Fruit fly (Drosophila melanogaster) whole organism, embryonic: ENCODE measurements around the gene CG31141.

Experiments used
- Atf-2 ChIP-seq: fragments of 200-800 bp; sonication (Bioruptor generic); optimal IDR thresholded peaks from 2 replicates; lab custom pipeline; 2016; ENCODE audit warnings: missing biosample characterization, missing genetic modification characterization
- BEAF-32 ChIP-seq: fragments of 200-800 bp; sonication (Bioruptor generic); optimal IDR thresholded peaks from 3 replicates; lab custom pipeline; 2017; ENCODE audit warnings: missing biosample characterization, missing genetic modification characterization, mild to moderate bottlenecking, moderate library complexity, missing genetic modification reagents
- CG10147 ChIP-seq: fragments of 200-800 bp; sonication (Bioruptor generic); optimal IDR thresholded peaks from 2 replicates; lab custom pipeline; 2019; ENCODE audit warnings: missing biosample characterization, mild to moderate bottlenecking, missing genetic modification characterization, moderate library complexity
- CG10366 ChIP-seq: fragments of 200-800 bp; sonication (Bioruptor generic); IDR thresholded peaks from 2 replicates; pipeline ENCODE4 v1.3.6; 2022; ENCODE audit warnings: missing biosample characterization, missing genetic modification characterization
- CG10431 ChIP-seq: fragments of 200-800 bp; sonication (Bioruptor generic); optimal IDR thresholded peaks from 3 replicates; lab custom pipeline; 2018; ENCODE audit warnings: missing biosample characterization, mild to moderate bottlenecking, missing genetic modification characterization
- CG1602 ChIP-seq: fragments of 200-800 bp; sonication (Bioruptor generic); optimal IDR thresholded peaks from 3 replicates; lab custom pipeline; 2016; ENCODE audit warnings: missing biosample characterization, missing genetic modification characterization
- CG17186 ChIP-seq: fragments of 200-800 bp; sonication (Bioruptor generic); optimal IDR thresholded peaks from 3 replicates; lab custom pipeline; 2017; ENCODE audit warnings: missing biosample characterization, missing genetic modification reagents, missing genetic modification characterization
- CG17612 ChIP-seq: fragments of 200-800 bp; sonication (Bioruptor generic); IDR thresholded peaks from 2 replicates; pipeline ENCODE4 v1.3.6; 2022; ENCODE audit warnings: missing biosample characterization, missing genetic modification characterization
- CG2120 ChIP-seq: fragments of 200-800 bp; sonication (Bioruptor generic); optimal IDR thresholded peaks from 3 replicates; lab custom pipeline; 2016; ENCODE audit warnings: missing biosample characterization, missing genetic modification characterization
- CG2129 ChIP-seq: fragments of 200-800 bp; sonication (Bioruptor generic); IDR thresholded peaks from 2 replicates; pipeline ENCODE4 v1.3.6; 2022; ENCODE audit warnings: missing biosample characterization, missing genetic modification characterization; ENCODE audit not compliant: partially characterized antibody
- CG2875 ChIP-seq: fragments of 200-800 bp; sonication (Bioruptor generic); optimal IDR thresholded peaks from 2 replicates; lab custom pipeline; 2017; ENCODE audit warnings: missing biosample characterization, mild to moderate bottlenecking, missing genetic modification characterization, missing genetic modification reagents
- CG4617 ChIP-seq: fragments of 200-800 bp; sonication (Bioruptor generic); optimal IDR thresholded peaks from 3 replicates; lab custom pipeline; 2016; ENCODE audit warnings: missing biosample characterization, missing genetic modification characterization, borderline replicate concordance
- CG6272 ChIP-seq: fragments of 200-800 bp; sonication (Bioruptor generic); IDR thresholded peaks from 2 replicates; pipeline ENCODE4 v1.3.6; 2022; ENCODE audit warnings: missing biosample characterization, missing genetic modification characterization
- CG6854 ChIP-seq: fragments of 200-800 bp; sonication (Bioruptor generic); optimal IDR thresholded peaks from 3 replicates; lab custom pipeline; 2017; ENCODE audit warnings: missing biosample characterization, mild to moderate bottlenecking, missing genetic modification characterization
- CG7372 ChIP-seq: fragments of 200-800 bp; sonication (Bioruptor generic); IDR thresholded peaks from 2 replicates; pipeline ENCODE4 v1.3.6; 2022; ENCODE audit warnings: missing biosample characterization, missing genetic modification characterization
- CG7786 ChIP-seq: fragments of 200-800 bp; sonication (Bioruptor generic); optimal IDR thresholded peaks from 2 replicates; lab custom pipeline; 2016; ENCODE audit warnings: missing biosample characterization, missing genetic modification characterization
- CG8359 ChIP-seq: fragments of 200-800 bp; sonication (Bioruptor generic); optimal IDR thresholded peaks from 2 replicates; lab custom pipeline; 2017; ENCODE audit warnings: missing biosample characterization, mild to moderate bottlenecking, missing genetic modification characterization, borderline replicate concordance
- CG8944 ChIP-seq: fragments of 200-800 bp; sonication (Bioruptor generic); optimal IDR thresholded peaks from 3 replicates; lab custom pipeline; 2016; ENCODE audit warnings: missing biosample characterization, missing genetic modification characterization
- Dip3 ChIP-seq: fragments of 200-800 bp; sonication (Bioruptor generic); optimal IDR thresholded peaks from 3 replicates; lab custom pipeline; 2016; ENCODE audit warnings: missing biosample characterization, missing genetic modification characterization
- Ets97D ChIP-seq: fragments of 200-800 bp; sonication (Bioruptor generic); optimal IDR thresholded peaks from 3 replicates; lab custom pipeline; 2016; ENCODE audit warnings: missing biosample characterization, missing genetic modification characterization
- HLH54F ChIP-seq: fragments of 200-800 bp; sonication (Bioruptor generic); optimal IDR thresholded peaks from 3 replicates; lab custom pipeline; 2016; ENCODE audit warnings: missing biosample characterization, missing genetic modification characterization
- Hr51 ChIP-seq, 2 experiments: fragments of 200-800 bp; sonication (Bioruptor generic); optimal IDR thresholded peaks; 2 replicates in 1 of 2; 3 replicates in 1 of 2; lab custom pipeline; 2016 to 2018; ENCODE audit warnings: missing biosample characterization in 2 of 2, missing genetic modification characterization in 2 of 2, mild to moderate bottlenecking in 1 of 2, moderate library complexity in 1 of 2
- Lim3 ChIP-seq: fragments of 200-800 bp; sonication (Bioruptor generic); IDR thresholded peaks from 2 replicates; pipeline ENCODE4 v1.3.6; 2022; ENCODE audit warnings: missing biosample characterization, missing genetic modification characterization
- Mad ChIP-seq: fragments of 200-800 bp; sonication (Bioruptor generic); optimal IDR thresholded peaks from 2 replicates; lab custom pipeline; 2016; ENCODE audit warnings: missing biosample characterization, missing genetic modification characterization
- Meics ChIP-seq: fragments of 200-800 bp; sonication (Bioruptor generic); optimal IDR thresholded peaks from 2 replicates; lab custom pipeline; 2017; ENCODE audit warnings: missing biosample characterization, mild to moderate bottlenecking, missing genetic modification characterization
- NC2β ChIP-seq: fragments of 200-800 bp; sonication (Bioruptor generic); optimal IDR thresholded peaks from 2 replicates; lab custom pipeline; 2016; ENCODE audit warnings: missing biosample characterization, missing genetic modification characterization
- Oaz ChIP-seq: fragments of 200-800 bp; sonication (Bioruptor generic); IDR thresholded peaks from 2 replicates; pipeline ENCODE4 v1.3.6; 2022; ENCODE audit warnings: missing biosample characterization, missing genetic modification characterization
- Trl ChIP-seq, 3 experiments: fragments of >200 bp in 2 of 3; fragments of 200-800 bp in 1 of 3; sonication (Bioruptor generic) in 1 of 3; optimal IDR thresholded peaks; 2 replicates in 1 of 3; 3 replicates in 2 of 3; lab custom pipeline; 2016 to 2017; ENCODE audit warnings: missing biosample characterization in 1 of 3, missing genetic modification characterization in 1 of 3
- Usf ChIP-seq: fragments of 200-800 bp; sonication (Bioruptor generic); optimal IDR thresholded peaks from 2 replicates; lab custom pipeline; 2017; ENCODE audit warnings: missing genotype, missing biosample characterization, missing genetic modification characterization
- amos ChIP-seq: fragments of 200-800 bp; sonication (Bioruptor generic); IDR thresholded peaks from 2 replicates; pipeline ENCODE4 v1.3.6; 2022; ENCODE audit warnings: missing biosample characterization, missing genetic modification characterization; ENCODE audit not compliant: partially characterized antibody
- ato ChIP-seq: fragments of 200-800 bp; sonication (Bioruptor generic); IDR thresholded peaks from 2 replicates; pipeline ENCODE4 v1.3.6; 2022; ENCODE audit warnings: missing biosample characterization, missing genetic modification characterization; ENCODE audit not compliant: partially characterized antibody
- cad ChIP-seq: fragments of >200 bp; optimal IDR thresholded peaks from 2 replicates; lab custom pipeline; 2017; ENCODE audit warnings: missing biosample characterization, missing genetic modification characterization
- dan ChIP-seq: fragments of 200-800 bp; sonication (Bioruptor generic); IDR thresholded peaks from 2 replicates; pipeline ENCODE4 v1.3.6; 2022; ENCODE audit warnings: missing biosample characterization, missing genetic modification characterization
- dm ChIP-seq: fragments of 200-800 bp; sonication (Bioruptor generic); optimal IDR thresholded peaks from 3 replicates; lab custom pipeline; 2016; ENCODE audit warnings: missing biosample characterization, missing genetic modification characterization
- dmrt11E ChIP-seq: fragments of 200-800 bp; sonication (Bioruptor generic); optimal IDR thresholded peaks from 3 replicates; lab custom pipeline; 2018; ENCODE audit warnings: missing biosample characterization, mild to moderate bottlenecking, missing genetic modification characterization, moderate library complexity
- ewg ChIP-seq: fragments of 200-800 bp; sonication (Bioruptor generic); optimal IDR thresholded peaks from 3 replicates; lab custom pipeline; 2017; ENCODE audit warnings: mild to moderate bottlenecking, missing biosample characterization, missing genetic modification reagents, missing genetic modification characterization
- fd3F ChIP-seq: fragments of 200-800 bp; sonication (Bioruptor generic); optimal IDR thresholded peaks from 2 replicates; lab custom pipeline; 2018; ENCODE audit warnings: missing biosample characterization, mild to moderate bottlenecking, missing genetic modification characterization, moderate library complexity
- hbn ChIP-seq: fragments of 200-800 bp; sonication (Bioruptor generic); IDR thresholded peaks from 2 replicates; pipeline ENCODE4 v1.3.6; 2022; ENCODE audit warnings: missing biosample characterization, missing genetic modification characterization; ENCODE audit not compliant: partially characterized antibody
- inv ChIP-seq: fragments of 200-800 bp; sonication (Bioruptor generic); IDR thresholded peaks from 2 replicates; pipeline ENCODE4 v1.3.6; 2022; ENCODE audit warnings: missing biosample characterization, missing genetic modification characterization; ENCODE audit not compliant: partially characterized antibody
- ken ChIP-seq: fragments of 200-800 bp; sonication (Bioruptor generic); IDR thresholded peaks from 3 replicates; pipeline ENCODE4 v1.3.6; 2022; ENCODE audit warnings: missing biosample characterization, missing genetic modification characterization
- maf-S ChIP-seq: fragments of 200-800 bp; sonication (Bioruptor generic); optimal IDR thresholded peaks from 2 replicates; lab custom pipeline; 2016; ENCODE audit warnings: missing biosample characterization, missing genetic modification characterization
- onecut ChIP-seq: fragments of 200-800 bp; sonication (Bioruptor generic); IDR thresholded peaks from 2 replicates; pipeline ENCODE4 v1.3.6; 2022; ENCODE audit warnings: missing biosample characterization, missing genetic modification characterization
- pzg ChIP-seq: fragments of 200-800 bp; sonication (Bioruptor generic); optimal IDR thresholded peaks from 3 replicates; lab custom pipeline; 2018; ENCODE audit warnings: missing biosample characterization, mild to moderate bottlenecking, missing genetic modification characterization, moderate library complexity
- sim ChIP-seq: fragments of 200-800 bp; sonication (Bioruptor generic); IDR thresholded peaks from 2 replicates; pipeline ENCODE4 v1.3.6; 2022; ENCODE audit warnings: missing biosample characterization, missing genetic modification characterization
- slou ChIP-seq: fragments of 200-800 bp; sonication (Bioruptor generic); optimal IDR thresholded peaks from 3 replicates; lab custom pipeline; 2016; ENCODE audit warnings: missing biosample characterization, missing genetic modification characterization
- stc ChIP-seq: fragments of 200-800 bp; sonication (Bioruptor generic); IDR thresholded peaks from 2 replicates; pipeline ENCODE4 v1.3.6; 2022; ENCODE audit warnings: missing biosample characterization, missing genetic modification characterization
- tll ChIP-seq, 2 experiments: fragments of 200-800 bp in 1 of 2; fragments of >200 bp in 1 of 2; sonication (Bioruptor generic) in 1 of 2; optimal IDR thresholded peaks; 2 replicates each; lab custom pipeline; 2017 to 2019; ENCODE audit warnings: missing biosample characterization in 2 of 2, missing genetic modification characterization in 2 of 2, mild to moderate bottlenecking in 1 of 2, moderate library complexity in 1 of 2
- usp ChIP-seq: fragments of >200 bp; optimal IDR thresholded peaks from 2 replicates; lab custom pipeline; 2017; ENCODE audit warnings: missing biosample characterization, missing genetic modification characterization
- z ChIP-seq: fragments of 200-800 bp; sonication (Bioruptor generic); IDR thresholded peaks from 3 replicates; pipeline ENCODE4 v1.3.6; 2022; ENCODE audit warnings: missing biosample characterization, missing genetic modification characterization
- zfh2 ChIP-seq: fragments of 200-800 bp; sonication (Bioruptor generic); optimal IDR thresholded peaks from 2 replicates; lab custom pipeline; 2016; ENCODE audit warnings: missing biosample characterization, missing genetic modification characterization

CG31141 gene

DNA sequence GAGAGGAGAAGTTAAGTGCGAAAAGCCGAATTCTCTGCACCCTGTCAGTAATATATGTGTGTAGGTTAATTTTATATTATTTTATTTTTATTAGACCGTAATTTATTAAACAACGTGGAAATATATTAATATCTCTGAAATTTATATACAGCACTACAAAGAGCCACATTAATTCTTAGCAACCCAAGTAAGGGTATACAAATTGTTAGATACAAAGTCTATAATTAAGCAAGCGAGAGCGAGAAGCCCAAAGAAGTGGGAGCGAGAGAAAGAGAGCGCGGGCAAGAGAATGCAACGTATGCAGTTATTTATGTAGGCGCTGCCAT, 36.0 kb upstream of the CG31141 start (continued):
- TF ChIP-seq Hr51 (GFP tag; optimal IDR thresholded peaks at IDR 0.05; lab: Kevin White, UChicago) (peak; percentile 61 to 88), usp (GFP tag; lab: Kevin White, UChicago) (no peak), CG2120 (GFP tag; lab: Kevin White, UChicago) (peak; percentile 25), Trl (optimal IDR thresholded peaks at IDR 0.05; lab: Kevin White, UChicago) (no peak), Trl (GFP tag; optimal IDR thresholded peaks at IDR 0.05; lab: Kevin White, UChicago) (peak; percentile 33), Mad (peak; percentile 45), CG17186 (GFP tag; lab: Kevin White, UChicago) (peak; percentile 62), dm (GFP tag; lab: Kevin White, UChicago) (peak; percentile 17), CG17612 (peak; percentile 85), BEAF-32 (no peak), inv (GFP tag; lab: Robert Waterston, UW) (no peak), CG2129 (GFP tag; lab: Robert Waterston, UW) (no peak), pzg (no peak), CG10431 (GFP tag; lab: Kevin White, UChicago) (peak; percentile 88), Dip3 (GFP tag; lab: Kevin White, UChicago) (no peak), Meics (GFP tag; lab: Kevin White, UChicago) (peak; percentile 68), dan (GFP tag; lab: Robert Waterston, UW) (peak; percentile 91), fd3F (GFP tag; lab: Kevin White, UChicago) (peak; percentile 76), amos (GFP tag; lab: Robert Waterston, UW) (no peak), Lim3 (GFP tag; lab: Robert Waterston, UW) (no peak), ato (GFP tag; lab: Robert Waterston, UW) (no peak), Atf-2 (GFP tag; lab: Kevin White, UChicago) (peak; percentile 35), dmrt11E (tag; lab: Kevin White, UChicago) (peak; percentile 99), CG7786 (GFP tag; lab: Kevin White, UChicago) (no peak), HLH54F (peak; percentile 11), CG6854 (GFP tag; lab: Kevin White, UChicago) (peak; percentile 69), maf-S (peak; percentile 5), stc (GFP tag; lab: Robert Waterston, UW) (peak; percentile 93), CG10366 (GFP tag; lab: Robert Waterston, UW) (peak; percentile 93), Usf (peak; percentile 73), CG8359 (peak; percentile 88), ken (peak; percentile 93), zfh2 (no peak), hbn (no peak), sim (GFP tag; lab: Robert Waterston, UW) (peak; percentile 89), ewg (GFP tag; lab: Kevin White, UChicago) (peak; percentile 85), CG7372 (GFP tag; lab: Robert Waterston, UW) (peak; percentile 87), CG4617 (GFP tag; lab: Kevin White, UChicago) (peak; percentile 69), cad (GFP tag; lab: Kevin White, UChicago) (no peak), CG2875 (GFP tag; lab: Kevin White, UChicago) (peak; percentile 95), NC2β (GFP tag; lab: Kevin White, UChicago) (peak; percentile 51), tll (GFP tag; optimal IDR thresholded peaks at IDR 0.05; lab: Kevin White, UChicago) (peak in 1 of 2 experiments; percentile 58), CG8944 (peak; percentile 4), CG1602 (GFP tag; lab: Kevin White, UChicago) (peak; percentile 92), z (GFP tag; lab: Robert Waterston, UW) (peak; percentile 70), CG10147 (GFP tag; lab: Kevin White, UChicago) (peak; percentile 79), slou (no peak), Oaz (0 out of 2 replicates have a peak, but pooled peaks have one; percentile 14), CG6272 (peak; percentile 88), onecut (GFP tag; lab: Robert Waterston, UW) (peak; percentile 91), Ets97D (GFP tag; lab: Kevin White, UChicago) (peak; percentile 34)
